Worm (Caenorhabditis elegans) whole organism, L4/young adult: ENCODE measurements around the gene F32D1.11.
"Not testable (repeated sequence)": the region's sequence is repeated elsewhere in the genome, so short reads cannot be mapped to it uniquely, and the experiment has no call there.

ENCODE experiments used
- W03F9.2 ChIP-seq: fragments of 150-350 bp; optimal IDR thresholded peaks from 2 replicates; lab custom pipeline; 2014; ENCODE audit warnings: missing biosample characterization, missing genetic modification characterization
- dao-5 ChIP-seq: sonication (generic microtip); optimal IDR thresholded peaks from 2 replicates; lab custom pipeline; 2016; ENCODE audit warnings: missing genotype, missing genetic modification characterization, moderate library complexity, missing compliant biosample characterization
- him-1 ChIP-seq: sonication (generic microtip); optimal IDR thresholded peaks from 2 replicates; lab custom pipeline; 2016; ENCODE audit warnings: missing genotype, missing genetic modification reagents, missing genetic modification characterization, missing compliant biosample characterization

F32D1.11 gene

ce11 chrV:4356047-4356612, 10.2 kb downstream of the F32D1.11 start:
- TF ChIP-seq dao-5, result no peak
- no peak for TF ChIP-seq W03F9.2 (tag; lab: Kevin White, UChicago)
- TF ChIP-seq him-1 (tag; lab: Kevin White, UChicago), result no peak

ce11 chrV:4346799-4347198, 19.5 kb downstream of the F32D1.11 start, which contains the start of gene mcm-7:
TSS of gene mcm-7 (plus strand) at chrV:4347166.
- TF ChIP-seq dao-5 (no peak), him-1 (tag; lab: Kevin White, UChicago) (no peak), W03F9.2 (tag; lab: Kevin White, UChicago) (no peak)

ce11 chrV:4346325-4346724, 20.0 kb downstream of the F32D1.11 start, which contains the start of gene hpo-18:
TSS of gene hpo-18 (minus strand) at chrV:4346425.
- TF ChIP-seq W03F9.2 (tag; lab: Kevin White, UChicago), result no peak
- TF ChIP-seq dao-5, result no peak
- no peak for TF ChIP-seq him-1 (tag; lab: Kevin White, UChicago)

- TF ChIP-seq W03F9.2 (tag; lab: Kevin White, UChicago), result no peak
- TF ChIP-seq him-1 (tag; lab: Kevin White, UChicago), result no peak
- TF ChIP-seq dao-5, result no peak
Measured at ce11 chrV:4345714-4346113, 20.6 kb downstream of the F32D1.11 start, which contains the start of gene figl-1. TSS of gene figl-1 (minus strand) at chrV:4345999.

ce11 chrV:4341736-4342135, 24.6 kb downstream of the F32D1.11 start:
- no peak for TF ChIP-seq dao-5
- TF ChIP-seq him-1 (tag; lab: Kevin White, UChicago), result no peak
- TF ChIP-seq W03F9.2 (tag; lab: Kevin White, UChicago), result no peak

- TF ChIP-seq W03F9.2 (tag; lab: Kevin White, UChicago), result no peak
- no peak for TF ChIP-seq dao-5
- TF ChIP-seq him-1 (tag; lab: Kevin White, UChicago), result no peak
Measured at ce11 chrV:4341208-4341607, 25.1 kb downstream of the F32D1.11 start, which contains the start of gene glrx-3. TSS of gene glrx-3 (minus strand) at chrV:4341308.

ce11 chrV:4339479-4339878, 26.9 kb downstream of the F32D1.11 start:
- TF ChIP-seq him-1 (tag; lab: Kevin White, UChicago) (no peak), W03F9.2 (tag; lab: Kevin White, UChicago) (no peak), dao-5 (no peak)

- TF ChIP-seq him-1 (tag; lab: Kevin White, UChicago); dao-5; W03F9.2 (tag; lab: Kevin White, UChicago): not testable (repeated sequence)
Measured at ce11 chrV:4336462-4336861, 29.9 kb downstream of the F32D1.11 start, which contains the start of gene irld-1. TSS of gene irld-1 (plus strand) at chrV:4336762.

ce11 chrV:4332450-4332849, 33.9 kb downstream of the F32D1.11 start, which contains the start of gene oac-12:
TSS of gene oac-12 (minus strand) at chrV:4332550.
- TF ChIP-seq W03F9.2 (tag; lab: Kevin White, UChicago) (no peak), him-1 (tag; lab: Kevin White, UChicago) (no peak), dao-5 (no peak)

ce11 chrV:4330820-4331219, 35.5 kb downstream of the F32D1.11 start:
- no peak for TF ChIP-seq him-1 (tag; lab: Kevin White, UChicago)

ce11 chrV:4326841-4327240, 39.5 kb downstream of the F32D1.11 start, which contains the start of gene D2063.1:
TSS of gene D2063.1 (plus strand) at chrV:4327121.
- TF ChIP-seq dao-5 (no peak), him-1 (tag; lab: Kevin White, UChicago) (no peak), W03F9.2 (tag; lab: Kevin White, UChicago) (no peak)

- no peak for TF ChIP-seq him-1 (tag; lab: Kevin White, UChicago)
- no peak for TF ChIP-seq W03F9.2 (tag; lab: Kevin White, UChicago)
- TF ChIP-seq dao-5, result no peak
Measured at ce11 chrV:4325415-4325814, 40.9 kb downstream of the F32D1.11 start, which contains the start of gene nhr-125. TSS of gene nhr-125 (minus strand) at chrV:4325515.

- TF ChIP-seq dao-5 (no peak), W03F9.2 (tag; lab: Kevin White, UChicago) (no peak), him-1 (tag; lab: Kevin White, UChicago) (no peak)
Measured at ce11 chrV:4322706-4323105, 43.6 kb downstream of the F32D1.11 start, which contains the start of gene R02D1.2. TSS of gene R02D1.2 (minus strand) at chrV:4322806.

ce11 chrV:4319867-4320266, 46.5 kb downstream of the F32D1.11 start, which contains the start of gene ZC132.9:
TSS of gene ZC132.9 (minus strand) at chrV:4319967.
- TF ChIP-seq him-1 (tag; lab: Kevin White, UChicago), result no peak
- TF ChIP-seq W03F9.2 (tag; lab: Kevin White, UChicago), result no peak
- TF ChIP-seq dao-5, result no peak
